Worm (Caenorhabditis elegans) whole organism, mixed stage, embryonic: ENCODE results near the gene clec-58.

Experiments
- M03D4.4 ChIP-seq: sonication (generic microtip); optimal IDR thresholded peaks from 2 replicates; lab custom pipeline; 2017; ENCODE audit warnings: mild to moderate bottlenecking, missing genetic modification characterization, missing compliant biosample characterization
- blmp-1 ChIP-seq: fragments of 150-350 bp; optimal IDR thresholded peaks from 2 replicates; lab custom pipeline; 2014; ENCODE audit warnings: missing biosample characterization, missing genetic modification characterization
- ceh-39 ChIP-seq: fragments of 150-350 bp; optimal IDR thresholded peaks from 2 replicates; lab custom pipeline; 2014; ENCODE audit warnings: missing biosample characterization, missing genetic modification characterization
- ceh-43 ChIP-seq: fragments of 200-800 bp; sonication (Bioruptor generic); optimal IDR thresholded peaks from 2 replicates; lab custom pipeline; 2018; ENCODE audit warnings: mild to moderate bottlenecking, missing genetic modification characterization, moderate library complexity, missing compliant biosample characterization
- ceh-83 ChIP-seq: fragments of 200-800 bp; sonication (Bioruptor generic); optimal IDR thresholded peaks from 2 replicates; lab custom pipeline; 2018; ENCODE audit warnings: mild to moderate bottlenecking, missing genetic modification characterization, missing compliant biosample characterization
- ces-1 ChIP-seq: fragments of 150-350 bp; optimal IDR thresholded peaks from 2 replicates; lab custom pipeline; 2014; ENCODE audit warnings: missing biosample characterization, missing genetic modification reagents, missing genetic modification characterization
- cnd-1 ChIP-seq: fragments of 200-800 bp; sonication (Bioruptor generic); optimal IDR thresholded peaks from 2 replicates; lab custom pipeline; 2018; ENCODE audit warnings: mild to moderate bottlenecking, missing genetic modification characterization, missing compliant biosample characterization
- elt-3 ChIP-seq: fragments of 150-350 bp; optimal IDR thresholded peaks from 2 replicates; lab custom pipeline; 2014; ENCODE audit warnings: missing biosample characterization, missing genetic modification characterization
- flh-1 ChIP-seq: fragments of 200-800 bp; sonication (Bioruptor generic); optimal IDR thresholded peaks from 2 replicates; lab custom pipeline; 2018; ENCODE audit warnings: mild to moderate bottlenecking, missing genetic modification characterization, moderate library complexity, missing compliant biosample characterization
- hlh-1 ChIP-seq: fragments of 150-350 bp; optimal IDR thresholded peaks from 2 replicates; lab custom pipeline; 2014; ENCODE audit warnings: missing biosample characterization, missing genetic modification reagents, missing genetic modification characterization
- lin-32 ChIP-seq: fragments of 200-800 bp; sonication (Bioruptor generic); optimal IDR thresholded peaks from 2 replicates; lab custom pipeline; 2018; ENCODE audit warnings: mild to moderate bottlenecking, missing genetic modification characterization, missing compliant biosample characterization
- lsy-2 ChIP-seq: fragments of 150-350 bp; optimal IDR thresholded peaks from 2 replicates; lab custom pipeline; 2014; ENCODE audit warnings: missing biosample characterization, missing genetic modification characterization
- mab-5 ChIP-seq: fragments of 150-350 bp; optimal IDR thresholded peaks from 2 replicates; lab custom pipeline; 2014; ENCODE audit warnings: missing biosample characterization, missing genetic modification characterization
- mls-2 ChIP-seq: sonication (generic microtip); optimal IDR thresholded peaks from 2 replicates; lab custom pipeline; 2016; ENCODE audit warnings: mild to moderate bottlenecking, missing genetic modification characterization, moderate library complexity, missing compliant biosample characterization
- nhr-12 ChIP-seq: fragments of 150-350 bp; optimal IDR thresholded peaks from 2 replicates; lab custom pipeline; 2014; ENCODE audit warnings: missing biosample characterization, missing genetic modification characterization
- nhr-2 ChIP-seq: fragments of 150-350 bp; optimal IDR thresholded peaks from 2 replicates; lab custom pipeline; 2014; ENCODE audit warnings: missing biosample characterization, missing genetic modification characterization
- nhr-237 ChIP-seq: fragments of 150-350 bp; optimal IDR thresholded peaks from 2 replicates; lab custom pipeline; 2014; ENCODE audit warnings: missing biosample characterization, missing genetic modification characterization
- nhr-28 ChIP-seq: fragments of 150-350 bp; optimal IDR thresholded peaks from 2 replicates; lab custom pipeline; 2014; ENCODE audit warnings: missing biosample characterization, missing genetic modification characterization
- pha-4 ChIP-seq: fragments of 150-350 bp; optimal IDR thresholded peaks from 2 replicates; lab custom pipeline; 2018; ENCODE audit warnings: missing biosample characterization, missing genetic modification reagents, missing genetic modification characterization
- sem-2 ChIP-seq: fragments of 200-800 bp; sonication (Bioruptor generic); optimal IDR thresholded peaks from 2 replicates; lab custom pipeline; 2018; ENCODE audit warnings: mild to moderate bottlenecking, missing genetic modification characterization, missing compliant biosample characterization
- snpc-4 ChIP-seq: fragments of 150-350 bp; optimal IDR thresholded peaks from 2 replicates; lab custom pipeline; 2014; ENCODE audit warnings: missing biosample characterization, missing genetic modification characterization
- sptf-1 ChIP-seq: sonication (generic microtip); optimal IDR thresholded peaks from 2 replicates; lab custom pipeline; 2017; ENCODE audit warnings: mild to moderate bottlenecking, missing genetic modification characterization, moderate library complexity, missing compliant biosample characterization
- tbx-8 ChIP-seq: fragments of 200-800 bp; sonication (Bioruptor generic); optimal IDR thresholded peaks from 2 replicates; lab custom pipeline; 2018; ENCODE audit warnings: mild to moderate bottlenecking, missing genetic modification characterization, moderate library complexity, missing compliant biosample characterization
- unc-120 ChIP-seq: sonication (generic microtip); optimal IDR thresholded peaks from 2 replicates; lab custom pipeline; 2017; ENCODE audit warnings: missing genetic modification characterization, missing compliant biosample characterization; ENCODE audit not compliant: poor library complexity, severe bottlenecking
- unc-39 ChIP-seq: fragments of 150-350 bp; optimal IDR thresholded peaks from 2 replicates; lab custom pipeline; 2014; ENCODE audit warnings: missing biosample characterization, missing genetic modification characterization
- unc-62 ChIP-seq: fragments of 150-350 bp; optimal IDR thresholded peaks from 2 replicates; lab custom pipeline; 2014; ENCODE audit warnings: missing biosample characterization, missing genetic modification reagents, missing genetic modification characterization
- ztf-11 ChIP-seq: fragments of 150-350 bp; optimal IDR thresholded peaks from 2 replicates; lab custom pipeline; 2014; ENCODE audit warnings: missing biosample characterization, missing genetic modification characterization

Gene clec-58

ce11 chrII:10523031-10523430 is 47.1 kb upstream of the clec-58 start:
- TF ChIP-seq mab-5 (tag; lab: Kevin White, UChicago) (no peak), lin-32 (GFP tag; lab: Kevin White, UChicago) (no peak), ceh-43 (GFP tag; lab: Kevin White, UChicago) (no peak), unc-62 (GFP tag; lab: Kevin White, UChicago) (no peak), lsy-2 (no peak), flh-1 (no peak), nhr-2 (tag; lab: Kevin White, UChicago) (no peak), hlh-1 (tag; lab: Kevin White, UChicago) (no peak), nhr-12 (tag; lab: Kevin White, UChicago) (no peak), blmp-1 (tag; lab: Kevin White, UChicago) (no peak), sem-2 (GFP tag; lab: Kevin White, UChicago) (no peak)

ce11 chrII:10519863-10520262 is 43.9 kb upstream of the clec-58 start:
- TF ChIP-seq ceh-43 (GFP tag; lab: Kevin White, UChicago) (no peak), snpc-4 (tag; lab: Kevin White, UChicago) (no peak), lin-32 (GFP tag; lab: Kevin White, UChicago) (no peak), ceh-83 (GFP tag; lab: Kevin White, UChicago) (no peak), sptf-1 (tag; lab: Kevin White, UChicago) (no peak), sem-2 (GFP tag; lab: Kevin White, UChicago) (no peak), M03D4.4 (tag; lab: Kevin White, UChicago) (no peak), mab-5 (tag; lab: Kevin White, UChicago) (no peak)
- TF ChIP-seq, all 35 proteins: peak for 0

- TF ChIP-seq ztf-11 (tag; lab: Kevin White, UChicago) (no peak), mab-5 (tag; lab: Kevin White, UChicago) (no peak), snpc-4 (tag; lab: Kevin White, UChicago) (no peak), nhr-237 (tag; lab: Kevin White, UChicago) (no peak), ceh-39 (tag; lab: Kevin White, UChicago) (no peak), ceh-43 (GFP tag; lab: Kevin White, UChicago) (no peak), unc-120 (tag; lab: Kevin White, UChicago) (no peak), nhr-28 (tag; lab: Kevin White, UChicago) (no peak), lin-32 (GFP tag; lab: Kevin White, UChicago) (no peak), mls-2 (no peak), flh-1 (no peak), elt-3 (tag; lab: Kevin White, UChicago) (no peak), ceh-83 (GFP tag; lab: Kevin White, UChicago) (no peak), nhr-12 (tag; lab: Kevin White, UChicago) (no peak)
- TF ChIP-seq, all 35 proteins: peak for 0
Measured at ce11 chrII:10519017-10519416, 43.1 kb upstream of the clec-58 start, which contains the start of gene F59B10.4. TSS of gene F59B10.4 (minus strand) at chrII:10519117.

- TF ChIP-seq ceh-39 (tag; lab: Kevin White, UChicago) (no peak), ceh-43 (GFP tag; lab: Kevin White, UChicago) (no peak), snpc-4 (tag; lab: Kevin White, UChicago) (no peak), lin-32 (GFP tag; lab: Kevin White, UChicago) (no peak), ces-1 (no peak), nhr-2 (tag; lab: Kevin White, UChicago) (no peak), tbx-8 (GFP tag; lab: Kevin White, UChicago) (no peak), sptf-1 (tag; lab: Kevin White, UChicago) (no peak), nhr-237 (tag; lab: Kevin White, UChicago) (no peak)
Measured at ce11 chrII:10516375-10516774, 40.4 kb upstream of the clec-58 start.

ce11 chrII:10515422-10515821 is 39.5 kb upstream of the clec-58 start:
- TF ChIP-seq unc-120 (tag; lab: Kevin White, UChicago) = no peak
- TF ChIP-seq lin-32 (GFP tag; lab: Kevin White, UChicago) = no peak
- no peak for TF ChIP-seq unc-39 (tag; lab: Kevin White, UChicago)
- TF ChIP-seq blmp-1 (tag; lab: Kevin White, UChicago) = no peak
- no peak for TF ChIP-seq cnd-1
- no peak for TF ChIP-seq ceh-39 (tag; lab: Kevin White, UChicago)
- TF ChIP-seq, all 35 proteins: peak for 0

ce11 chrII:10513377-10513776 is 37.4 kb upstream of the clec-58 start:
- no peak for TF ChIP-seq flh-1
- TF ChIP-seq unc-120 (tag; lab: Kevin White, UChicago) = no peak
- TF ChIP-seq M03D4.4 (tag; lab: Kevin White, UChicago) = no peak
- TF ChIP-seq pha-4 (tag; lab: Kevin White, UChicago) = no peak
- TF ChIP-seq elt-3 (tag; lab: Kevin White, UChicago) = no peak
- TF ChIP-seq lin-32 (GFP tag; lab: Kevin White, UChicago) = no peak
